Worm (Caenorhabditis elegans) whole organism, mixed stage, embryonic: ENCODE measurements around the gene alfa-1.

Source experiments
- M03D4.4 ChIP-seq: sonication (generic microtip); optimal IDR thresholded peaks from 2 replicates; lab custom pipeline; 2017; ENCODE audit warnings: mild to moderate bottlenecking, missing genetic modification characterization, missing compliant biosample characterization
- bed-3 ChIP-seq: fragments of 200-800 bp; sonication (Bioruptor generic); optimal IDR thresholded peaks from 3 replicates; lab custom pipeline; 2018; ENCODE audit warnings: mild to moderate bottlenecking, missing genetic modification characterization, moderate library complexity, missing compliant biosample characterization
- blmp-1 ChIP-seq: fragments of 150-350 bp; optimal IDR thresholded peaks from 2 replicates; lab custom pipeline; 2014; ENCODE audit warnings: missing biosample characterization, missing genetic modification characterization
- ceh-39 ChIP-seq: fragments of 150-350 bp; optimal IDR thresholded peaks from 2 replicates; lab custom pipeline; 2014; ENCODE audit warnings: missing biosample characterization, missing genetic modification characterization
- ceh-83 ChIP-seq: fragments of 200-800 bp; sonication (Bioruptor generic); optimal IDR thresholded peaks from 2 replicates; lab custom pipeline; 2018; ENCODE audit warnings: mild to moderate bottlenecking, missing genetic modification characterization, missing compliant biosample characterization
- ces-1 ChIP-seq: fragments of 150-350 bp; optimal IDR thresholded peaks from 2 replicates; lab custom pipeline; 2014; ENCODE audit warnings: missing biosample characterization, missing genetic modification reagents, missing genetic modification characterization
- cnd-1 ChIP-seq: fragments of 200-800 bp; sonication (Bioruptor generic); optimal IDR thresholded peaks from 2 replicates; lab custom pipeline; 2018; ENCODE audit warnings: mild to moderate bottlenecking, missing genetic modification characterization, missing compliant biosample characterization
- drap-1 ChIP-seq: fragments of 200-800 bp; sonication (Bioruptor generic); optimal IDR thresholded peaks from 3 replicates; lab custom pipeline; 2018; ENCODE audit warnings: mild to moderate bottlenecking, missing genetic modification characterization, missing compliant biosample characterization
- elt-1 ChIP-seq: sonication (generic microtip); optimal IDR thresholded peaks from 2 replicates; lab custom pipeline; 2017; ENCODE audit warnings: missing genetic modification characterization, mild to moderate bottlenecking, missing compliant biosample characterization, antibody characterized with exemption, moderate library complexity, borderline replicate concordance; ENCODE audit not compliant: insufficient read depth
- elt-3 ChIP-seq: fragments of 150-350 bp; optimal IDR thresholded peaks from 2 replicates; lab custom pipeline; 2014; ENCODE audit warnings: missing biosample characterization, missing genetic modification characterization
- hlh-1 ChIP-seq: fragments of 150-350 bp; optimal IDR thresholded peaks from 2 replicates; lab custom pipeline; 2014; ENCODE audit warnings: missing biosample characterization, missing genetic modification reagents, missing genetic modification characterization
- lin-13 ChIP-seq: fragments of 150-350 bp; optimal IDR thresholded peaks from 2 replicates; lab custom pipeline; 2014; ENCODE audit warnings: missing biosample characterization, missing genetic modification characterization
- lin-32 ChIP-seq: fragments of 200-800 bp; sonication (Bioruptor generic); optimal IDR thresholded peaks from 2 replicates; lab custom pipeline; 2018; ENCODE audit warnings: mild to moderate bottlenecking, missing genetic modification characterization, missing compliant biosample characterization
- lsy-2 ChIP-seq: fragments of 150-350 bp; optimal IDR thresholded peaks from 2 replicates; lab custom pipeline; 2014; ENCODE audit warnings: missing biosample characterization, missing genetic modification characterization
- mab-5 ChIP-seq: fragments of 150-350 bp; optimal IDR thresholded peaks from 2 replicates; lab custom pipeline; 2014; ENCODE audit warnings: missing biosample characterization, missing genetic modification characterization
- mep-1 ChIP-seq: fragments of 150-350 bp; optimal IDR thresholded peaks from 2 replicates; lab custom pipeline; 2017; ENCODE audit warnings: missing biosample characterization, missing genetic modification reagents, missing genetic modification characterization, inconsistent platforms
- mls-2 ChIP-seq: sonication (generic microtip); optimal IDR thresholded peaks from 2 replicates; lab custom pipeline; 2016; ENCODE audit warnings: mild to moderate bottlenecking, missing genetic modification characterization, moderate library complexity, missing compliant biosample characterization
- nhr-12 ChIP-seq: fragments of 150-350 bp; optimal IDR thresholded peaks from 2 replicates; lab custom pipeline; 2014; ENCODE audit warnings: missing biosample characterization, missing genetic modification characterization
- nhr-2 ChIP-seq: fragments of 150-350 bp; optimal IDR thresholded peaks from 2 replicates; lab custom pipeline; 2014; ENCODE audit warnings: missing biosample characterization, missing genetic modification characterization
- nhr-237 ChIP-seq: fragments of 150-350 bp; optimal IDR thresholded peaks from 2 replicates; lab custom pipeline; 2014; ENCODE audit warnings: missing biosample characterization, missing genetic modification characterization
- nhr-28 ChIP-seq: fragments of 150-350 bp; optimal IDR thresholded peaks from 2 replicates; lab custom pipeline; 2014; ENCODE audit warnings: missing biosample characterization, missing genetic modification characterization
- nhr-76 ChIP-seq: sonication (generic microtip); optimal IDR thresholded peaks from 2 replicates; lab custom pipeline; 2017; ENCODE audit warnings: missing biosample characterization, missing genetic modification characterization
- pha-4 ChIP-seq: fragments of 150-350 bp; optimal IDR thresholded peaks from 2 replicates; lab custom pipeline; 2018; ENCODE audit warnings: missing biosample characterization, missing genetic modification reagents, missing genetic modification characterization
- sem-2 ChIP-seq: fragments of 200-800 bp; sonication (Bioruptor generic); optimal IDR thresholded peaks from 2 replicates; lab custom pipeline; 2018; ENCODE audit warnings: mild to moderate bottlenecking, missing genetic modification characterization, missing compliant biosample characterization
- snpc-4 ChIP-seq: fragments of 150-350 bp; optimal IDR thresholded peaks from 2 replicates; lab custom pipeline; 2014; ENCODE audit warnings: missing biosample characterization, missing genetic modification characterization
- sptf-1 ChIP-seq: sonication (generic microtip); optimal IDR thresholded peaks from 2 replicates; lab custom pipeline; 2017; ENCODE audit warnings: mild to moderate bottlenecking, missing genetic modification characterization, moderate library complexity, missing compliant biosample characterization
- tbx-8 ChIP-seq: fragments of 200-800 bp; sonication (Bioruptor generic); optimal IDR thresholded peaks from 2 replicates; lab custom pipeline; 2018; ENCODE audit warnings: mild to moderate bottlenecking, missing genetic modification characterization, moderate library complexity, missing compliant biosample characterization
- unc-120 ChIP-seq: sonication (generic microtip); optimal IDR thresholded peaks from 2 replicates; lab custom pipeline; 2017; ENCODE audit warnings: missing genetic modification characterization, missing compliant biosample characterization; ENCODE audit not compliant: poor library complexity, severe bottlenecking
- unc-39 ChIP-seq: fragments of 150-350 bp; optimal IDR thresholded peaks from 2 replicates; lab custom pipeline; 2014; ENCODE audit warnings: missing biosample characterization, missing genetic modification characterization
- unc-62 ChIP-seq: fragments of 150-350 bp; optimal IDR thresholded peaks from 2 replicates; lab custom pipeline; 2014; ENCODE audit warnings: missing biosample characterization, missing genetic modification reagents, missing genetic modification characterization
- zip-8 ChIP-seq: fragments of 150-350 bp; optimal IDR thresholded peaks from 2 replicates; lab custom pipeline; 2014; ENCODE audit warnings: missing biosample characterization, missing genetic modification characterization
- ztf-11 ChIP-seq: fragments of 150-350 bp; optimal IDR thresholded peaks from 2 replicates; lab custom pipeline; 2014; ENCODE audit warnings: missing biosample characterization, missing genetic modification characterization

alfa-1 gene

DNA sequence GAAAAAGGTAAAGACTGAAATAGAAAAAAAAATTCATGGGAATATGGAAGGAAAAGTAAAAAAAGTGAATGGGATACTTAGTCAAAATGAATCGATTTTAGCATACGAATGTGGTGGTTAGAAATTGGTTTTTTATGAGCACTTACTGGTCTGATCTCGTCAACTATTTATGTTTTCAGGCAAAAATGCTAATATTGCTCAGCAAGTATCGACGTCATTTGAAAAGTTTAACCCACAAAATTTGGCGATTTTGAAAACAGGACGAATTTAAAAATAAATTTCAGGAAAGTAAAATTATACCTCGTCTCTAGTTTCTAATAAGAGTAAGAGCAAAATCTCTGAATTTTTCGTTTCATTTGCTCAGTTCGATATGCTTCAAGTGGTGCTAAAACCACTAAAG lies 19.1 kb downstream of the alfa-1 start:
- TF ChIP-seq mep-1 (tag; lab: Kevin White, UChicago) (no peak), unc-62 (GFP tag; lab: Kevin White, UChicago) (no peak), blmp-1 (no peak), nhr-2 (tag; lab: Kevin White, UChicago) (no peak), pha-4 (tag; lab: Kevin White, UChicago) (no peak), sptf-1 (tag; lab: Kevin White, UChicago) (no peak), elt-1 (tag; lab: Kevin White, UChicago) (no peak), cnd-1 (no peak), hlh-1 (no peak), sem-2 (GFP tag; lab: Kevin White, UChicago) (no peak), snpc-4 (tag; lab: Kevin White, UChicago) (no peak), elt-3 (tag; lab: Kevin White, UChicago) (no peak), mab-5 (tag; lab: Kevin White, UChicago) (no peak), lin-32 (GFP tag; lab: Kevin White, UChicago) (no peak), nhr-237 (no peak), lsy-2 (no peak), ceh-83 (no peak), tbx-8 (no peak), bed-3 (GFP tag; lab: Kevin White, UChicago) (no peak)

ce11 chrII:7642016-7642653 lies 20.2 kb downstream of the alfa-1 start:
- no peak for TF ChIP-seq pha-4 (tag; lab: Kevin White, UChicago)
- TF ChIP-seq nhr-28 (tag; lab: Kevin White, UChicago): no peak
- no peak for TF ChIP-seq ztf-11 (tag; lab: Kevin White, UChicago)
- peak; percentile 80 for TF ChIP-seq ces-1 (GFP tag; lab: Kevin White, UChicago)
- peak; percentile 9 for TF ChIP-seq mls-2 (tag; lab: Kevin White, UChicago)
- no peak for TF ChIP-seq blmp-1
- no peak for TF ChIP-seq lin-13 (tag; lab: Kevin White, UChicago)
- TF ChIP-seq unc-120 (tag; lab: Kevin White, UChicago): peak; percentile 91
- no peak for TF ChIP-seq drap-1 (GFP tag; lab: Kevin White, UChicago)
- TF ChIP-seq snpc-4 (tag; lab: Kevin White, UChicago): no peak
- peak; percentile 77 for TF ChIP-seq unc-62 (GFP tag; lab: Kevin White, UChicago)
- TF ChIP-seq hlh-1: no peak
- no peak for TF ChIP-seq unc-39 (tag; lab: Kevin White, UChicago)
- no peak for TF ChIP-seq ceh-83
- TF ChIP-seq sptf-1 (tag; lab: Kevin White, UChicago): peak; percentile 34
- TF ChIP-seq lsy-2: no peak
- TF ChIP-seq elt-1 (tag; lab: Kevin White, UChicago): no peak
- no peak for TF ChIP-seq mep-1 (tag; lab: Kevin White, UChicago)
- TF ChIP-seq zip-8 (tag; lab: Kevin White, UChicago): no peak
- no peak for TF ChIP-seq mab-5 (tag; lab: Kevin White, UChicago)
- no peak for TF ChIP-seq ceh-39 (tag; lab: Kevin White, UChicago)
- no peak for TF ChIP-seq tbx-8
- TF ChIP-seq sem-2 (GFP tag; lab: Kevin White, UChicago): no peak
- no peak for TF ChIP-seq nhr-237
- no peak for TF ChIP-seq nhr-76
- TF ChIP-seq bed-3 (GFP tag; lab: Kevin White, UChicago): no peak
- no peak for TF ChIP-seq nhr-12 (tag; lab: Kevin White, UChicago)
- TF ChIP-seq nhr-2 (tag; lab: Kevin White, UChicago): no peak

- TF ChIP-seq M03D4.4 (no peak), ces-1 (GFP tag; lab: Kevin White, UChicago) (peak; percentile 7), unc-120 (tag; lab: Kevin White, UChicago) (peak; percentile 57), hlh-1 (peak; percentile 63)
These were observed 22.0 kb downstream of the alfa-1 start for ce11 chrII:7640161-7640841.

ce11 chrII:7639036-7639435 lies 23.3 kb downstream of the alfa-1 start:
- TF ChIP-seq elt-1 (tag; lab: Kevin White, UChicago): no peak
- no peak for TF ChIP-seq zip-8 (tag; lab: Kevin White, UChicago)
- no peak for TF ChIP-seq lin-32 (GFP tag; lab: Kevin White, UChicago)
